Worm (Caenorhabditis elegans) whole organism, late embryonic: ENCODE data around the gene spt-5.

Source experiments
- C08G9.2 ChIP-seq: sonication (generic microtip); optimal IDR thresholded peaks from 2 replicates; lab custom pipeline; 2016; ENCODE audit warnings: mild to moderate bottlenecking, missing genetic modification characterization, moderate library complexity, missing compliant biosample characterization
- C38D4.7 ChIP-seq: fragments of 200-800 bp; sonication (Bioruptor generic); optimal IDR thresholded peaks from 2 replicates; lab custom pipeline; 2018; ENCODE audit warnings: mild to moderate bottlenecking, missing genetic modification characterization, moderate library complexity, missing compliant biosample characterization
- Y22D7AL.16 ChIP-seq: sonication (generic microtip); optimal IDR thresholded peaks from 2 replicates; lab custom pipeline; 2016; ENCODE audit warnings: missing genetic modification characterization, missing compliant biosample characterization
- ama-1 ChIP-seq: fragments of 150-350 bp; optimal IDR thresholded peaks from 2 replicates; lab custom pipeline; 2014
- ceh-18 ChIP-seq: sonication (generic microtip); optimal IDR thresholded peaks from 2 replicates; lab custom pipeline; 2016; ENCODE audit warnings: missing genetic modification characterization, missing compliant biosample characterization
- ceh-22 ChIP-seq: sonication (generic microtip); optimal IDR thresholded peaks from 2 replicates; lab custom pipeline; 2017; ENCODE audit warnings: missing biosample characterization, missing genetic modification characterization
- ceh-30 ChIP-seq: fragments of 150-350 bp; optimal IDR thresholded peaks from 2 replicates; lab custom pipeline; 2014; ENCODE audit warnings: missing biosample characterization, missing genetic modification characterization
- ceh-34 ChIP-seq: sonication (generic microtip); optimal IDR thresholded peaks from 2 replicates; lab custom pipeline; 2016; ENCODE audit warnings: mild to moderate bottlenecking, missing genetic modification characterization, missing compliant biosample characterization
- ceh-48 ChIP-seq: sonication (generic microtip); optimal IDR thresholded peaks from 2 replicates; lab custom pipeline; 2016; ENCODE audit warnings: missing genetic modification characterization, inconsistent platforms, missing compliant biosample characterization
- ceh-6 ChIP-seq: fragments of 200-800 bp; sonication (Bioruptor generic); optimal IDR thresholded peaks from 2 replicates; lab custom pipeline; 2018; ENCODE audit warnings: mild to moderate bottlenecking, missing genetic modification characterization, missing compliant biosample characterization
- ceh-9 ChIP-seq: sonication (generic microtip); optimal IDR thresholded peaks from 2 replicates; lab custom pipeline; 2016; ENCODE audit warnings: mild to moderate bottlenecking, missing genetic modification characterization, inconsistent platforms, missing compliant biosample characterization
- che-1 ChIP-seq: sonication (generic microtip); optimal IDR thresholded peaks from 2 replicates; lab custom pipeline; 2016; ENCODE audit warnings: mild to moderate bottlenecking, missing genetic modification characterization, missing compliant biosample characterization
- elt-2 ChIP-seq: sonication (generic microtip); optimal IDR thresholded peaks from 2 replicates; lab custom pipeline; 2016; ENCODE audit warnings: missing genetic modification reagents, missing genetic modification characterization, missing compliant biosample characterization
- hlh-13 ChIP-seq: fragments of 200-800 bp; sonication (Bioruptor generic); optimal IDR thresholded peaks from 2 replicates; lab custom pipeline; 2018; ENCODE audit warnings: mild to moderate bottlenecking, missing genetic modification characterization, missing compliant biosample characterization
- hlh-6 ChIP-seq: sonication (generic microtip); optimal IDR thresholded peaks from 2 replicates; lab custom pipeline; 2016; ENCODE audit warnings: missing genotype, missing genetic modification characterization, missing compliant biosample characterization
- nhr-11 ChIP-seq: fragments of 150-350 bp; optimal IDR thresholded peaks from 2 replicates; lab custom pipeline; 2014; ENCODE audit warnings: missing biosample characterization, missing genetic modification characterization
- pag-3 ChIP-seq: sonication (generic microtip); optimal IDR thresholded peaks from 2 replicates; lab custom pipeline; 2016; ENCODE audit warnings: missing compliant biosample characterization, missing genetic modification characterization, borderline replicate concordance
- pha-4 ChIP-seq: fragments of 150-350 bp; optimal IDR thresholded peaks from 2 replicates; lab custom pipeline; 2018; ENCODE audit warnings: missing biosample characterization, missing genetic modification reagents, missing genetic modification characterization
- pros-1 ChIP-seq: fragments of 150-350 bp; optimal IDR thresholded peaks from 2 replicates; lab custom pipeline; 2014; ENCODE audit warnings: missing biosample characterization, missing genetic modification reagents, missing genetic modification characterization
- ref-2 ChIP-seq: sonication (generic microtip); optimal IDR thresholded peaks from 2 replicates; lab custom pipeline; 2016; ENCODE audit warnings: missing genetic modification characterization, missing compliant biosample characterization
- rnt-1 ChIP-seq: sonication (generic microtip); optimal IDR thresholded peaks from 2 replicates; lab custom pipeline; 2016; ENCODE audit warnings: missing genetic modification characterization, missing compliant biosample characterization
- sdc-2 ChIP-seq: sonication (generic microtip); optimal IDR thresholded peaks from 2 replicates; lab custom pipeline; 2016; ENCODE audit warnings: missing genotype, missing genetic modification characterization, missing compliant biosample characterization
- sox-4 ChIP-seq: sonication (generic microtip); optimal IDR thresholded peaks from 2 replicates; lab custom pipeline; 2017; ENCODE audit warnings: mild to moderate bottlenecking, missing genetic modification characterization, inconsistent platforms, missing compliant biosample characterization
- tbx-2 ChIP-seq: sonication (generic microtip); optimal IDR thresholded peaks from 2 replicates; lab custom pipeline; 2016; ENCODE audit warnings: missing genetic modification characterization, missing compliant biosample characterization
- tbx-7 ChIP-seq: sonication (generic microtip); optimal IDR thresholded peaks from 2 replicates; lab custom pipeline; 2016; ENCODE audit warnings: missing genotype, missing genetic modification characterization, missing compliant biosample characterization
- unc-3 ChIP-seq, 2 experiments: fragments of 200-800 bp in 1 of 2; sonication (Bioruptor generic) in 1 of 2; sonication (generic microtip) in 1 of 2; conservative IDR thresholded peaks in 1 of 2; optimal IDR thresholded peaks in 1 of 2; 2 replicates each; pipeline versions ENCODE4 v1.3.6 to Lab custom; 2016 to 2022; ENCODE audit warnings: missing compliant biosample characterization in 2 of 2, missing genetic modification characterization in 2 of 2, missing genetic modification reagents in 1 of 2
- unc-42 ChIP-seq: sonication (generic microtip); optimal IDR thresholded peaks from 2 replicates; lab custom pipeline; 2016; ENCODE audit warnings: missing genotype, missing genetic modification characterization, missing compliant biosample characterization

Gene spt-5

ce11 chrIV:12036924-12037323, 14.4 kb upstream of the spt-5 start:
- no peak for TF ChIP-seq Y22D7AL.16 (tag; lab: Kevin White, UChicago)
- TF ChIP-seq ceh-22 (tag; lab: Kevin White, UChicago), result no peak
- no peak for TF ChIP-seq ceh-48
- no peak for TF ChIP-seq sox-4
- TF ChIP-seq ama-1 (lab: Kevin White, UChicago), result peak; percentile 60

- TF ChIP-seq ceh-48 (no peak), rnt-1 (tag; lab: Kevin White, UChicago) (no peak), ceh-18 (tag; lab: Kevin White, UChicago) (no peak), pag-3 (no peak), unc-42 (tag; lab: Kevin White, UChicago) (no peak), ref-2 (tag; lab: Kevin White, UChicago) (no peak)
Observed at ce11 chrIV:12040431-12040830, 10.9 kb upstream of the spt-5 start.

- TF ChIP-seq ceh-9 (tag; lab: Kevin White, UChicago) (no peak), che-1 (tag; lab: Kevin White, UChicago) (no peak), unc-3 (GFP tag; conservative IDR thresholded peaks at IDR 0.05; lab: Robert Waterston, UW) (no peak), unc-3 (tag; optimal IDR thresholded peaks at IDR 0.05; lab: Kevin White, UChicago) (no peak), tbx-7 (tag; lab: Kevin White, UChicago) (no peak), tbx-2 (tag; lab: Kevin White, UChicago) (no peak), sdc-2 (tag; lab: Kevin White, UChicago) (no peak), C08G9.2 (tag; lab: Kevin White, UChicago) (no peak), rnt-1 (tag; lab: Kevin White, UChicago) (no peak), ceh-48 (no peak), ceh-6 (GFP tag; lab: Kevin White, UChicago) (no peak), hlh-6 (tag; lab: Kevin White, UChicago) (no peak), ceh-22 (tag; lab: Kevin White, UChicago) (no peak), elt-2 (tag; lab: Kevin White, UChicago) (no peak), C38D4.7 (GFP tag; lab: Kevin White, UChicago) (no peak)
Observed at ce11 chrIV:12043054-12043453, 8.2 kb upstream of the spt-5 start.

ce11 chrIV:12044844-12045738, 6.2 kb upstream of the spt-5 start:
- TF ChIP-seq nhr-11 (tag; lab: Kevin White, UChicago) (no peak), sox-4 (no peak), pros-1 (tag; lab: Kevin White, UChicago) (no peak), unc-42 (tag; lab: Kevin White, UChicago) (no peak), ceh-9 (tag; lab: Kevin White, UChicago) (no peak), hlh-13 (GFP tag; lab: Kevin White, UChicago) (no peak), ceh-22 (tag; lab: Kevin White, UChicago) (no peak)

- TF ChIP-seq ceh-30 (tag; lab: Kevin White, UChicago) (no peak), pha-4 (tag; lab: Kevin White, UChicago) (no peak), hlh-6 (tag; lab: Kevin White, UChicago) (no peak), ceh-34 (tag; lab: Kevin White, UChicago) (no peak), ceh-18 (tag; lab: Kevin White, UChicago) (no peak), hlh-13 (GFP tag; lab: Kevin White, UChicago) (no peak), elt-2 (tag; lab: Kevin White, UChicago) (peak; percentile 76)
Observed at ce11 chrIV:12046524-12047203, 4.6 kb upstream of the spt-5 start, which contains the start of gene T12G3.2. T12G3.2 (minus strand) TSS chrIV:12046967.
